Fruit fly (Drosophila melanogaster): ENCODE results near the gene Axud1.

dm6 chr2L:2413093-2413492, 47.9 kb downstream of the Axud1 start:
- TF ChIP-seq sna (GFP tag; IDR thresholded peaks at IDR 0.05; ENCODE audit: partially characterized antibody) (no peak), CG18476 (GFP tag; optimal IDR thresholded peaks at IDR 0.05) (no peak), CG18619 (GFP tag; optimal IDR thresholded peaks at IDR 0.05) (no peak), bab2 (GFP tag; optimal IDR thresholded peaks at IDR 0.05) (no peak), Nf-YB (GFP tag; optimal IDR thresholded peaks at IDR 0.05) (no peak), lab (GFP tag; optimal IDR thresholded peaks at IDR 0.05) (no peak), CG15479 (GFP tag; optimal IDR thresholded peaks at IDR 0.05) (no peak), CG2678 (tag; optimal IDR thresholded peaks at IDR 0.05) (no peak), CG8359 (GFP tag; optimal IDR thresholded peaks at IDR 0.05; ENCODE audit: borderline replicate concordance) (no peak), CG6854 (GFP tag; optimal IDR thresholded peaks at IDR 0.05) (no peak)

Data from whole organism, embryonic.